Worm (Caenorhabditis elegans): ENCODE results near the gene oac-12.
"Not testable (repeated sequence)": the region's sequence is repeated elsewhere in the genome, so short reads cannot be mapped to it uniquely, and the experiment has no call there.

Gene oac-12

DNA sequence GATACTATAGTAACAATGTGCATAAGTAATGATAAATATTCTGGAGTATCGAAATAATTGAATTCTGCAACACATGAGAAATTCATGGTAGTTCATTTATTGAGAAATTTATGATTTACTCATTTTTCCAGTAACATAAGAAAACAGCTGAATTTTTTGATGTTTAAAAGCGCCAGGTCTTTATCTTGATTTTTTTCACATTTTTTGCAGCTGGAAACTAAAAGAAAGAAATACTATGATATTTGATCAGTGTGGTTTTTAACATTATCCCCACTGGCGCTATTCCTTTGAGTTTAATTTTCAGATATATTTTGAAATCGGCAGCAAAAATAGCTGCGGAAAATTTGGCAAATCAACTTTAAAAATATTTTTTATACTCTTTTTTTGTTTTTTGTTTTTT, 38.9 kb downstream of the oac-12 start, which contains the start of gene srh-194:
srh-194 (minus strand) TSS at position 101 of the 400 bp plus-strand sequence.
- TF ChIP-seq unc-62 (GFP tag; optimal IDR thresholded peaks at IDR 0.05) = not testable (repeated sequence)

DNA sequence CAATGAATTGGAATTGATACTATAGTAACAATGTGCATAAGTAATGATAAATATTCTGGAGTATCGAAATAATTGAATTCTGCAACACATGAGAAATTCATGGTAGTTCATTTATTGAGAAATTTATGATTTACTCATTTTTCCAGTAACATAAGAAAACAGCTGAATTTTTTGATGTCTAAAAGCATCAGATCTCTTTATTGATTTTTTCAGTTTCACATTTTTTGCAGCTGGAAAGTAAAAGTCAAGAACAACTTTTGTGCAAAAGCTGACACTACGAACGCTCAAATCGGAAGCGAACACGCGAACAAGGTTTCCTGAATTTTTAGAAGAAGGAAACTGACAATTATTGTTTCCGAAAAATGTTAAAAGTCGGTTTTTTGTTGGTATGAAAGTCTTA, 42.3 kb downstream of the oac-12 start, which contains the start of gene srh-193:
srh-193 (minus strand) TSS at position 101 of the 400 bp plus-strand sequence.
- TF ChIP-seq unc-62 (GFP tag; optimal IDR thresholded peaks at IDR 0.05) = not testable (repeated sequence)

DNA sequence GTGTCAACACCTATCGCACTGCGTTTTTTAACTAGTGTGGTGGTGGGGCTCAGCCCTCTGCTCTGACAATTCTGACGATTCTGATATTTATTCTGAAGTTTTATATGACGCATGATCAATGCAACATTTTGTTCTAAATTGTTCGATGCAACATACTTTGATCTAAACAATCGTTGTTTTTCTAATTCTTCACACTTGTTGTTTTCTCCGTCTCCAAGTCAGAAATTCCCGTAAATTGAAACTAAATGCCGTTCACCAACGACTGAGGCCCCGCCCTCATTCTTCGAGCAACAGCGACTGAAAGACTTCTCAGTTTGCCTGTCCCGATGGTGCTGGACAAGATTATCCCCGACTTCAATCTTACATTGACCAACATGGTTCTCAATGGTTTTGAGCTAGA, 47.6 kb downstream of the oac-12 start, which contains the start of gene srt-19:
srt-19 (plus strand) TSS at position 301 of the 400 bp plus-strand sequence.
- TF ChIP-seq unc-62 (GFP tag; optimal IDR thresholded peaks at IDR 0.05) = not testable (repeated sequence)

DNA sequence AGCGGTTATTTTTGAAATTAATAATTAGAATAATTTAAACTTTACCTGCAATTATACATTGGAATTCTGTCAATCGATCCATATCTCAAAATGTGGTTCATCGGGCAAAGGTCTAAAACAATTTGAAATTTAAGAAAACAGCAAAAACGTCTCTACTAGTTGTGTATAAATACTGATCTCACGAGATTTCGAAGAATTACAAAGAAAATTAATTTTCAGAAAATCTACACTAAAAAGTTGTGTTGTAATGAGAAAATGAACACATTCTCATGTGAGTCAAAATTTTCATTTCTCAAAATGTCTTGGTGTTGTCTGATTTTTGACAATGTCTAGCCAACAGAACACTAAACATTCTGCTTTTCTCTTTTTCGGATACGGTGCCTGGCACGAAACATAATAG, 50.7 kb downstream of the oac-12 start, which contains the start of gene srt-37:
srt-37 (minus strand) TSS at position 101 of the 400 bp plus-strand sequence.
- not testable (repeated sequence) for TF ChIP-seq unc-62 (GFP tag; optimal IDR thresholded peaks at IDR 0.05)

Data from whole organism, dauer.